Fruit fly (Drosophila melanogaster) whole organism, embryonic: ENCODE measurements around the gene CG7806.

Experiments
- Abd-B ChIP-seq: fragments of 200-800 bp; sonication (Bioruptor generic); optimal IDR thresholded peaks from 2 replicates; lab custom pipeline; 2018; ENCODE audit warnings: missing biosample characterization, mild to moderate bottlenecking, missing genetic modification characterization, moderate library complexity
- CG1024 ChIP-seq: fragments of 200-800 bp; sonication (Bioruptor generic); IDR thresholded peaks from 2 replicates; pipeline ENCODE4 v1.3.6; 2022; ENCODE audit warnings: missing biosample characterization, missing genetic modification characterization
- CG11456 ChIP-seq: fragments of 200-800 bp; sonication (Bioruptor generic); IDR thresholded peaks from 3 replicates; pipeline ENCODE4 v1.3.6; 2022; ENCODE audit warnings: missing biosample characterization, missing genetic modification characterization
- CG11695 ChIP-seq: fragments of 200-800 bp; sonication (Bioruptor generic); IDR thresholded peaks from 3 replicates; pipeline ENCODE4 v1.3.6; 2022; ENCODE audit warnings: missing biosample characterization, missing genetic modification characterization
- CG12071 ChIP-seq: fragments of 200-800 bp; sonication (Bioruptor generic); optimal IDR thresholded peaks from 3 replicates; lab custom pipeline; 2018; ENCODE audit warnings: missing biosample characterization, mild to moderate bottlenecking, missing genetic modification characterization
- CG12299 ChIP-seq: fragments of 200-800 bp; sonication (Bioruptor generic); optimal IDR thresholded peaks from 2 replicates; lab custom pipeline; 2018; ENCODE audit warnings: missing biosample characterization, mild to moderate bottlenecking, missing genetic modification characterization
- CG13894 ChIP-seq: fragments of 200-800 bp; sonication (Bioruptor generic); optimal IDR thresholded peaks from 3 replicates; lab custom pipeline; 2018; ENCODE audit warnings: missing biosample characterization, mild to moderate bottlenecking, missing genetic modification characterization, moderate library complexity
- CG14441 ChIP-seq: fragments of 200-800 bp; sonication (Bioruptor generic); IDR thresholded peaks from 2 replicates; pipeline ENCODE4 v1.3.6; 2022; ENCODE audit warnings: missing biosample characterization, missing genetic modification characterization
- CG14965 ChIP-seq: fragments of 200-800 bp; sonication (Bioruptor generic); optimal IDR thresholded peaks from 2 replicates; lab custom pipeline; 2016; ENCODE audit warnings: missing biosample characterization, missing genetic modification characterization, borderline replicate concordance
- CG1647 ChIP-seq: fragments of 200-800 bp; sonication (Bioruptor generic); optimal IDR thresholded peaks from 3 replicates; lab custom pipeline; 2016; ENCODE audit warnings: missing biosample characterization, missing genetic modification characterization
- CG18011 ChIP-seq: fragments of 200-800 bp; sonication (Bioruptor generic); optimal IDR thresholded peaks from 2 replicates; lab custom pipeline; 2017; ENCODE audit warnings: missing biosample characterization, missing genetic modification characterization, mild to moderate bottlenecking, moderate library complexity, missing genotype
- CG18262 ChIP-seq: fragments of 200-800 bp; optimal IDR thresholded peaks from 3 replicates; lab custom pipeline; 2019; ENCODE audit warnings: missing biosample characterization, mild to moderate bottlenecking, missing genetic modification characterization, moderate library complexity
- CG3065 ChIP-seq: fragments of 200-800 bp; sonication (Bioruptor generic); optimal IDR thresholded peaks from 2 replicates; lab custom pipeline; 2016; ENCODE audit warnings: missing biosample characterization, missing genetic modification characterization
- CG43689 ChIP-seq: fragments of 200-800 bp; sonication (Bioruptor generic); IDR thresholded peaks from 2 replicates; pipeline ENCODE4 v1.3.6; 2022; ENCODE audit warnings: missing biosample characterization, missing genetic modification characterization
- CG7271 ChIP-seq: fragments of 200-800 bp; sonication (Bioruptor generic); optimal IDR thresholded peaks from 2 replicates; lab custom pipeline; 2018; ENCODE audit warnings: missing biosample characterization, mild to moderate bottlenecking, missing genetic modification characterization, moderate library complexity
- CG7963 ChIP-seq: fragments of 200-800 bp; sonication (Bioruptor generic); IDR thresholded peaks from 3 replicates; pipeline ENCODE4 v1.3.6; 2022; ENCODE audit warnings: missing biosample characterization, missing genetic modification characterization; ENCODE audit not compliant: partially characterized antibody
- CoRest ChIP-seq: fragments of 200-800 bp; sonication (Bioruptor generic); optimal IDR thresholded peaks from 3 replicates; lab custom pipeline; 2018; ENCODE audit warnings: missing biosample characterization, mild to moderate bottlenecking, missing genetic modification characterization, moderate library complexity
- D ChIP-seq, 2 experiments: fragments of 200-800 bp in 1 of 2; fragments of >200 bp in 1 of 2; sonication (Bioruptor generic) in 1 of 2; optimal IDR thresholded peaks; 2 replicates in 1 of 2; 3 replicates in 1 of 2; lab custom pipeline; 2017; ENCODE audit warnings: mild to moderate bottlenecking in 1 of 2, missing biosample characterization in 1 of 2, missing genetic modification characterization in 1 of 2, missing genetic modification reagents in 1 of 2
- Dref ChIP-seq: fragments of 200-800 bp; sonication (Bioruptor generic); IDR thresholded peaks from 2 replicates; pipeline ENCODE4 v1.3.6; 2022; ENCODE audit warnings: missing biosample characterization, missing genetic modification characterization
- E2f1 ChIP-seq: fragments of 200-800 bp; sonication (Bioruptor generic); IDR thresholded peaks from 2 replicates; pipeline ENCODE4 v1.3.6; 2022; ENCODE audit warnings: missing biosample characterization, missing genetic modification characterization
- Elba2 ChIP-seq: fragments of 200-800 bp; sonication (Bioruptor generic); optimal IDR thresholded peaks from 3 replicates; lab custom pipeline; 2016; ENCODE audit warnings: missing biosample characterization, missing genetic modification characterization
- Hmx ChIP-seq: fragments of 200-800 bp; sonication (Bioruptor generic); optimal IDR thresholded peaks from 2 replicates; lab custom pipeline; 2016; ENCODE audit warnings: missing biosample characterization, missing genetic modification characterization
- Hr3 ChIP-seq: fragments of 200-800 bp; sonication (Bioruptor generic); optimal IDR thresholded peaks from 3 replicates; lab custom pipeline; 2016; ENCODE audit warnings: missing biosample characterization, missing genetic modification characterization
- Hr51 ChIP-seq, 2 experiments: fragments of 200-800 bp; sonication (Bioruptor generic); optimal IDR thresholded peaks; 2 replicates in 1 of 2; 3 replicates in 1 of 2; lab custom pipeline; 2016 to 2018; ENCODE audit warnings: missing biosample characterization in 2 of 2, missing genetic modification characterization in 2 of 2, mild to moderate bottlenecking in 1 of 2, moderate library complexity in 1 of 2
- MTF-1 ChIP-seq: fragments of 200-800 bp; sonication (Bioruptor generic); optimal IDR thresholded peaks from 2 replicates; lab custom pipeline; 2018; ENCODE audit warnings: missing biosample characterization, mild to moderate bottlenecking, missing genetic modification characterization, borderline replicate concordance
- Med ChIP-seq: fragments of 200-800 bp; sonication (Bioruptor generic); peaks from one replicate; lab custom pipeline; 2016; ENCODE audit warnings: missing biosample characterization, missing genetic modification characterization, mild to moderate bottlenecking, inconsistent platforms, moderate library complexity
- Myb ChIP-seq: fragments of 200-800 bp; sonication (Bioruptor generic); optimal IDR thresholded peaks from 2 replicates; lab custom pipeline; 2016; ENCODE audit warnings: missing biosample characterization, missing genetic modification characterization
- NC2α ChIP-seq: fragments of 200-800 bp; sonication (Bioruptor generic); optimal IDR thresholded peaks from 2 replicates; lab custom pipeline; 2016; ENCODE audit warnings: missing biosample characterization, missing genetic modification characterization
- NK7.1 ChIP-seq: fragments of 200-800 bp; sonication (Bioruptor generic); optimal IDR thresholded peaks from 3 replicates; lab custom pipeline; 2016; ENCODE audit warnings: missing biosample characterization, missing genetic modification characterization
- Neu2 ChIP-seq: fragments of 200-800 bp; sonication (Bioruptor generic); optimal IDR thresholded peaks from 3 replicates; lab custom pipeline; 2016; ENCODE audit warnings: missing biosample characterization, missing genetic modification characterization, borderline replicate concordance
- Sox102F ChIP-seq: fragments of 200-800 bp; sonication (Bioruptor generic); optimal IDR thresholded peaks from 2 replicates; lab custom pipeline; 2018; ENCODE audit warnings: missing biosample characterization, mild to moderate bottlenecking, missing genetic modification characterization, moderate library complexity
- TFAM ChIP-seq: fragments of 200-800 bp; sonication (Bioruptor generic); optimal IDR thresholded peaks from 2 replicates; lab custom pipeline; 2017; ENCODE audit warnings: missing biosample characterization, missing genetic modification characterization, inconsistent platforms
- Usf ChIP-seq: fragments of 200-800 bp; sonication (Bioruptor generic); optimal IDR thresholded peaks from 2 replicates; lab custom pipeline; 2017; ENCODE audit warnings: missing genotype, missing biosample characterization, missing genetic modification characterization
- az2 ChIP-seq: fragments of 200-800 bp; sonication (Bioruptor generic); optimal IDR thresholded peaks from 3 replicates; lab custom pipeline; 2016; ENCODE audit warnings: missing biosample characterization, missing genetic modification characterization
- cas ChIP-seq: fragments of 200-800 bp; sonication (Bioruptor generic); IDR thresholded peaks from 2 replicates; pipeline ENCODE4 v1.3.6; 2022; ENCODE audit warnings: missing biosample characterization, missing genetic modification characterization
- dysf ChIP-seq: fragments of 200-800 bp; sonication (Bioruptor generic); IDR thresholded peaks from 3 replicates; pipeline ENCODE4 v1.3.6; 2022; ENCODE audit warnings: missing biosample characterization, missing genetic modification characterization
- fd102C ChIP-seq: fragments of 200-800 bp; sonication (Bioruptor generic); optimal IDR thresholded peaks from 2 replicates; lab custom pipeline; 2018; ENCODE audit warnings: missing biosample characterization, mild to moderate bottlenecking, missing genetic modification characterization, moderate library complexity
- fd64A ChIP-seq: fragments of 200-800 bp; sonication (Bioruptor generic); optimal IDR thresholded peaks from 3 replicates; lab custom pipeline; 2018; ENCODE audit warnings: missing biosample characterization, mild to moderate bottlenecking, missing genetic modification characterization
- gfzf ChIP-seq: fragments of 200-800 bp; sonication (Bioruptor generic); optimal IDR thresholded peaks from 2 replicates; lab custom pipeline; 2016; ENCODE audit warnings: missing biosample characterization, mild to moderate bottlenecking, missing genetic modification characterization, moderate library complexity
- gsb ChIP-seq: fragments of 200-800 bp; sonication (Bioruptor generic); IDR thresholded peaks from 2 replicates; pipeline ENCODE4 v1.3.6; 2022; ENCODE audit warnings: missing biosample characterization, missing genetic modification characterization
- lmd ChIP-seq: fragments of 200-800 bp; sonication (Bioruptor generic); IDR thresholded peaks from 2 replicates; pipeline ENCODE4 v1.3.6; 2022; ENCODE audit warnings: missing biosample characterization, missing genetic modification characterization
- oc ChIP-seq: fragments of 200-800 bp; sonication (Bioruptor generic); optimal IDR thresholded peaks from 2 replicates; lab custom pipeline; 2018; ENCODE audit warnings: missing biosample characterization, mild to moderate bottlenecking, missing genetic modification characterization, moderate library complexity
- org-1 ChIP-seq: fragments of 200-800 bp; sonication (Bioruptor generic); optimal IDR thresholded peaks from 2 replicates; lab custom pipeline; 2017; ENCODE audit warnings: missing biosample characterization, missing genetic modification characterization
- ro ChIP-seq: fragments of 200-800 bp; sonication (Bioruptor generic); IDR thresholded peaks from 2 replicates; pipeline ENCODE4 v1.3.6; 2022; ENCODE audit warnings: missing biosample characterization, missing genetic modification characterization
- shn ChIP-seq: fragments of 200-800 bp; sonication (Bioruptor generic); optimal IDR thresholded peaks from 3 replicates; lab custom pipeline; 2016; ENCODE audit warnings: missing biosample characterization, missing genetic modification characterization
- sob ChIP-seq: fragments of 200-800 bp; sonication (Bioruptor generic); IDR thresholded peaks from 2 replicates; pipeline ENCODE4 v1.3.6; 2022; ENCODE audit warnings: missing biosample characterization, missing genetic modification characterization
- toy ChIP-seq: fragments of 200-800 bp; sonication (Bioruptor generic); IDR thresholded peaks from 2 replicates; pipeline ENCODE4 v1.3.6; 2022; ENCODE audit warnings: missing biosample characterization, missing genetic modification characterization
- unc-4 ChIP-seq: fragments of 200-800 bp; sonication (Bioruptor generic); IDR thresholded peaks from 2 replicates; pipeline ENCODE4 v1.3.6; 2022; ENCODE audit warnings: missing biosample characterization, missing genetic modification characterization; ENCODE audit not compliant: partially characterized antibody

CG7806 gene

dm6 chr2L:8365701-8366643, 54.8 kb downstream of the CG7806 start, which contains the start of gene Pp2A-29B (continued):
- TF ChIP-seq unc-4 (GFP tag; lab: Robert Waterston, UW) (peak; percentile 98), CG7271 (no peak), NK7.1 (GFP tag; lab: Kevin White, UChicago) (no peak), Med (GFP tag; lab: Kevin White, UChicago) (peak; percentile 57), Dref (GFP tag; lab: Robert Waterston, UW) (peak; percentile 57), CG18262 (tag; lab: Kevin White, UChicago) (peak; percentile 45), sob (GFP tag; lab: Robert Waterston, UW) (0 out of 2 replicates have a peak, but pooled peaks have one; percentile 30), org-1 (GFP tag; lab: Kevin White, UChicago) (no peak), TFAM (GFP tag; lab: Kevin White, UChicago) (no peak), D (optimal IDR thresholded peaks at IDR 0.05; lab: Kevin White, UChicago) (no peak), D (GFP tag; optimal IDR thresholded peaks at IDR 0.05; lab: Kevin White, UChicago) (no peak), CG3065 (no peak), Elba2 (GFP tag; lab: Kevin White, UChicago) (no peak), toy (GFP tag; lab: Robert Waterston, UW) (no peak), Hr3 (GFP tag; lab: Kevin White, UChicago) (peak; percentile 51), cas (no peak), oc (tag; lab: Kevin White, UChicago) (no peak), CG11456 (GFP tag; lab: Robert Waterston, UW) (no peak), CoRest (tag; lab: Kevin White, UChicago) (peak; percentile 66), Hmx (GFP tag; lab: Kevin White, UChicago) (no peak), CG12071 (GFP tag; lab: Kevin White, UChicago) (no peak), CG13894 (tag; lab: Kevin White, UChicago) (no peak), Usf (GFP tag; lab: Kevin White, UChicago) (no peak), gfzf (GFP tag; lab: Kevin White, UChicago) (peak; percentile 52), E2f1 (0 out of 2 replicates have a peak, but pooled peaks have one; percentile 23), CG14965 (GFP tag; lab: Kevin White, UChicago) (no peak), CG11695 (GFP tag; lab: Robert Waterston, UW) (no peak), fd102C (GFP tag; lab: Kevin White, UChicago) (no peak), Abd-B (GFP tag; lab: Kevin White, UChicago) (peak; percentile 46), CG43689 (GFP tag; lab: Robert Waterston, UW) (no peak), Sox102F (no peak), CG7963 (GFP tag; lab: Robert Waterston, UW) (peak; percentile 95), Hr51 (GFP tag; optimal IDR thresholded peaks at IDR 0.05; lab: Kevin White, UChicago) (no peak), CG12299 (no peak), Myb (GFP tag; lab: Kevin White, UChicago) (no peak), fd64A (GFP tag; lab: Kevin White, UChicago) (no peak), CG18011 (GFP tag; lab: Kevin White, UChicago) (peak; percentile 97), Neu2 (no peak), gsb (GFP tag; lab: Robert Waterston, UW) (no peak), NC2α (no peak), MTF-1 (no peak), ro (no peak), CG1024 (GFP tag; lab: Robert Waterston, UW) (no peak), CG1647 (GFP tag; lab: Kevin White, UChicago) (no peak), az2 (peak; percentile 3), shn (GFP tag; lab: Kevin White, UChicago) (no peak), dysf (no peak), CG14441 (GFP tag; lab: Robert Waterston, UW) (no peak; the same call in 1 of the 2 replicates), lmd (GFP tag; lab: Robert Waterston, UW) (no peak; the same call in 1 of the 2 replicates)
